Worm (Caenorhabditis elegans) whole organism, dauer: Measurements from ENCODE around the gene syx-6.

Source experiments
- unc-62 ChIP-seq: sonication (generic microtip); optimal IDR thresholded peaks from 2 replicates; lab custom pipeline; 2017; ENCODE audit warnings: missing biosample characterization, missing genetic modification reagents, missing genetic modification characterization

syx-6 gene

ce11 chrX:3153133-3153532 lies 11.2 kb upstream of the syx-6 start:
- no peak for TF ChIP-seq unc-62 (GFP tag; lab: Kevin White, UChicago)

- no peak for TF ChIP-seq unc-62 (GFP tag; lab: Kevin White, UChicago)
Observed at ce11 chrX:3154562-3154961, 9.8 kb upstream of the syx-6 start.

ce11 chrX:3155111-3155843 lies 9.0 kb upstream of the syx-6 start:
- no peak for TF ChIP-seq unc-62 (GFP tag; lab: Kevin White, UChicago)

ce11 chrX:3156062-3156791 lies 8.1 kb upstream of the syx-6 start:
- no peak for TF ChIP-seq unc-62 (GFP tag; lab: Kevin White, UChicago)

ce11 chrX:3159542-3159941 lies 4.8 kb upstream of the syx-6 start, which contains the start of gene gcc-1:
TSS of gene gcc-1 (plus strand) at chrX:3159940.
- TF ChIP-seq unc-62 (GFP tag; lab: Kevin White, UChicago): no peak

ce11 chrX:3165569-3165968 lies 1.2 kb downstream of the syx-6 start, which contains the start of gene pfut-1:
TSS of gene pfut-1 (plus strand) at chrX:3165826.
- TF ChIP-seq unc-62 (GFP tag; lab: Kevin White, UChicago): no peak

ce11 chrX:3170456-3170855 lies 6.1 kb downstream of the syx-6 start, which contains the start of gene C15C7.6:
TSS of gene C15C7.6 (minus strand) at chrX:3170556.
- no peak for TF ChIP-seq unc-62 (GFP tag; lab: Kevin White, UChicago)

ce11 chrX:3176728-3177127 lies 12.4 kb downstream of the syx-6 start:
- no peak for TF ChIP-seq unc-62 (GFP tag; lab: Kevin White, UChicago)

ce11 chrX:3178501-3178900 lies 14.2 kb downstream of the syx-6 start, which contains the start of gene klp-4:
TSS of gene klp-4 (minus strand) at chrX:3178701.
- no peak for TF ChIP-seq unc-62 (GFP tag; lab: Kevin White, UChicago)

- TF ChIP-seq unc-62 (GFP tag; lab: Kevin White, UChicago): no peak
Observed at ce11 chrX:3181376-3181775, 17.1 kb downstream of the syx-6 start.

ce11 chrX:3181870-3182269 lies 17.5 kb downstream of the syx-6 start:
- TF ChIP-seq unc-62 (GFP tag; lab: Kevin White, UChicago): no peak

ce11 chrX:3184649-3185048 lies 20.3 kb downstream of the syx-6 start:
- TF ChIP-seq unc-62 (GFP tag; lab: Kevin White, UChicago): no peak

ce11 chrX:3190193-3190592 lies 25.9 kb downstream of the syx-6 start:
- no peak for TF ChIP-seq unc-62 (GFP tag; lab: Kevin White, UChicago)

ce11 chrX:3191353-3192065 lies 27.2 kb downstream of the syx-6 start:
- no peak for TF ChIP-seq unc-62 (GFP tag; lab: Kevin White, UChicago)

- TF ChIP-seq unc-62 (GFP tag; lab: Kevin White, UChicago): no peak
Observed at ce11 chrX:3197319-3197718, 33.0 kb downstream of the syx-6 start.

ce11 chrX:3199249-3199648 lies 34.9 kb downstream of the syx-6 start, which contains the start of gene fax-1:
TSS of gene fax-1 (minus strand) at chrX:3199349.
- no peak for TF ChIP-seq unc-62 (GFP tag; lab: Kevin White, UChicago)
